Worm (Caenorhabditis elegans): Measurements from ENCODE around the gene ttr-24.

- TF ChIP-seq elt-1 (tag; optimal IDR thresholded peaks at IDR 0.05) (no peak), nhr-76 (tag; optimal IDR thresholded peaks at IDR 0.05) (no peak), zag-1 (tag; optimal IDR thresholded peaks at IDR 0.05) (no peak), unc-62 (GFP tag; optimal IDR thresholded peaks at IDR 0.05) (no peak), snpc-4 (tag; optimal IDR thresholded peaks at IDR 0.05) (no peak), ceh-82 (tag; optimal IDR thresholded peaks at IDR 0.05) (no peak), aly-2 (tag; optimal IDR thresholded peaks at IDR 0.05) (no peak)
Measured at ce11 chrV:18573199-18573598, 16.8 kb upstream of the ttr-24 start.
